Fruit fly (Drosophila melanogaster) whole organism, embryonic: ENCODE results near the gene CG32564.

ENCODE experiments used
- Ada2b ChIP-seq: fragments of 200-800 bp; sonication (Bioruptor generic); IDR thresholded peaks from 2 replicates; pipeline ENCODE4 v1.3.6; 2022; ENCODE audit warnings: missing biosample characterization, missing genetic modification characterization
- BEAF-32 ChIP-seq: fragments of 200-800 bp; sonication (Bioruptor generic); optimal IDR thresholded peaks from 3 replicates; lab custom pipeline; 2017; ENCODE audit warnings: missing biosample characterization, missing genetic modification characterization, mild to moderate bottlenecking, moderate library complexity, missing genetic modification reagents
- CG12104 ChIP-seq: fragments of 200-800 bp; sonication (Bioruptor generic); optimal IDR thresholded peaks from 3 replicates; lab custom pipeline; 2016; ENCODE audit warnings: missing biosample characterization, missing genetic modification characterization
- CG12236 ChIP-seq: fragments of 200-800 bp; sonication (Bioruptor generic); optimal IDR thresholded peaks from 2 replicates; lab custom pipeline; 2016; ENCODE audit warnings: missing biosample characterization, missing genetic modification characterization
- CG12659 ChIP-seq: fragments of 200-800 bp; sonication (Bioruptor generic); optimal IDR thresholded peaks from 3 replicates; lab custom pipeline; 2017; ENCODE audit warnings: mild to moderate bottlenecking, missing biosample characterization, missing genetic modification reagents, missing genetic modification characterization
- CG13624 ChIP-seq: fragments of 200-800 bp; sonication (Bioruptor generic); optimal IDR thresholded peaks from 2 replicates; lab custom pipeline; 2016; ENCODE audit warnings: missing biosample characterization, missing genetic modification characterization
- CG15514 ChIP-seq: fragments of 200-800 bp; sonication (Bioruptor generic); optimal IDR thresholded peaks from 3 replicates; lab custom pipeline; 2017; ENCODE audit warnings: missing biosample characterization, missing genetic modification characterization, mild to moderate bottlenecking, moderate library complexity, missing genetic modification reagents
- CG16813 ChIP-seq: fragments of 200-800 bp; sonication (Bioruptor generic); IDR thresholded peaks from 3 replicates; pipeline ENCODE4 v1.3.6; 2022; ENCODE audit warnings: missing biosample characterization, missing genetic modification characterization; ENCODE audit not compliant: partially characterized antibody
- CG31365 ChIP-seq: fragments of 200-800 bp; sonication (Bioruptor generic); optimal IDR thresholded peaks from 2 replicates; lab custom pipeline; 2018; ENCODE audit warnings: missing biosample characterization, mild to moderate bottlenecking, missing genetic modification characterization
- CG42726 ChIP-seq: fragments of 200-800 bp; sonication (Bioruptor generic); IDR thresholded peaks from 2 replicates; pipeline ENCODE4 v1.3.6; 2022; ENCODE audit warnings: missing biosample characterization, missing genetic modification characterization; ENCODE audit not compliant: partially characterized antibody
- CG4360 ChIP-seq: fragments of 200-800 bp; sonication (Bioruptor generic); IDR thresholded peaks from 2 replicates; pipeline ENCODE4 v1.3.6; 2022; ENCODE audit warnings: missing biosample characterization, missing genetic modification characterization
- CG6791 ChIP-seq: fragments of 200-800 bp; sonication (Bioruptor generic); IDR thresholded peaks from 3 replicates; pipeline ENCODE4 v1.3.6; 2022; ENCODE audit warnings: missing biosample characterization, missing genetic modification characterization; ENCODE audit not compliant: partially characterized antibody
- CG7745 ChIP-seq: fragments of 200-800 bp; sonication (Bioruptor generic); optimal IDR thresholded peaks from 2 replicates; lab custom pipeline; 2018; ENCODE audit warnings: missing biosample characterization, mild to moderate bottlenecking, missing genetic modification characterization, moderate library complexity
- D19A ChIP-seq: fragments of 200-800 bp; optimal IDR thresholded peaks from 3 replicates; lab custom pipeline; 2019; ENCODE audit warnings: missing biosample characterization, mild to moderate bottlenecking, missing genetic modification characterization, moderate library complexity
- Dek ChIP-seq: fragments of 200-800 bp; sonication (Bioruptor generic); optimal IDR thresholded peaks from 3 replicates; lab custom pipeline; 2019; ENCODE audit warnings: missing biosample characterization, mild to moderate bottlenecking, missing genetic modification characterization, moderate library complexity
- Doc3 ChIP-seq: fragments of 200-800 bp; sonication (Bioruptor generic); IDR thresholded peaks from 3 replicates; pipeline ENCODE4 v1.3.6; 2022; ENCODE audit warnings: missing biosample characterization, missing genetic modification characterization; ENCODE audit not compliant: partially characterized antibody
- Dp ChIP-seq: fragments of 200-800 bp; sonication (Bioruptor generic); optimal IDR thresholded peaks from 2 replicates; lab custom pipeline; 2018; ENCODE audit warnings: missing biosample characterization, mild to moderate bottlenecking, missing genetic modification characterization, moderate library complexity
- Ets65A ChIP-seq: fragments of 200-800 bp; sonication (Bioruptor generic); peaks from one replicate; lab custom pipeline; 2016; ENCODE audit warnings: missing biosample characterization, missing genetic modification characterization
- HLHmδ ChIP-seq: fragments of 200-800 bp; sonication (Bioruptor generic); optimal IDR thresholded peaks from 2 replicates; lab custom pipeline; 2018; ENCODE audit warnings: missing biosample characterization, mild to moderate bottlenecking, missing genetic modification characterization, moderate library complexity
- Hr3 ChIP-seq: fragments of 200-800 bp; sonication (Bioruptor generic); optimal IDR thresholded peaks from 3 replicates; lab custom pipeline; 2016; ENCODE audit warnings: missing biosample characterization, missing genetic modification characterization
- Jarid2 ChIP-seq: fragments of 200-800 bp; sonication (Bioruptor generic); optimal IDR thresholded peaks from 3 replicates; lab custom pipeline; 2017; ENCODE audit warnings: mild to moderate bottlenecking, missing biosample characterization, missing genetic modification reagents, missing genetic modification characterization
- Lhr ChIP-seq: fragments of 200-800 bp; sonication (Bioruptor generic); optimal IDR thresholded peaks from 3 replicates; lab custom pipeline; 2017; ENCODE audit warnings: mild to moderate bottlenecking, missing biosample characterization, missing genetic modification reagents, missing genetic modification characterization
- MBD-R2 ChIP-seq: fragments of 200-800 bp; sonication (Bioruptor generic); IDR thresholded peaks from 2 replicates; pipeline ENCODE4 v1.3.6; 2022; ENCODE audit warnings: missing biosample characterization, missing genetic modification characterization
- NC2β ChIP-seq: fragments of 200-800 bp; sonication (Bioruptor generic); optimal IDR thresholded peaks from 2 replicates; lab custom pipeline; 2016; ENCODE audit warnings: missing biosample characterization, missing genetic modification characterization
- PHDP ChIP-seq: fragments of 200-800 bp; sonication (Bioruptor generic); optimal IDR thresholded peaks from 3 replicates; lab custom pipeline; 2018; ENCODE audit warnings: missing biosample characterization, mild to moderate bottlenecking, missing genetic modification characterization, moderate library complexity
- Pdp1 ChIP-seq, 2 experiments: fragments of 200-800 bp; sonication (Bioruptor generic); optimal IDR thresholded peaks; 3 replicates each; lab custom pipeline; 2016; ENCODE audit warnings: missing biosample characterization in 2 of 2, missing genetic modification characterization in 2 of 2, mild to moderate bottlenecking in 1 of 2, moderate library complexity in 1 of 2
- Ravus ChIP-seq: fragments of 200-800 bp; sonication (Bioruptor generic); IDR thresholded peaks from 2 replicates; pipeline ENCODE4 v1.3.6; 2022; ENCODE audit warnings: missing biosample characterization, missing genetic modification characterization
- Rfx ChIP-seq: fragments of 200-800 bp; sonication (Bioruptor generic); IDR thresholded peaks from 2 replicates; pipeline ENCODE4 v1.3.6; 2022; ENCODE audit warnings: missing biosample characterization, missing genetic modification characterization
- Scr ChIP-seq: fragments of 200-800 bp; sonication (Bioruptor generic); IDR thresholded peaks from 2 replicates; pipeline ENCODE4 v1.3.6; 2022; ENCODE audit warnings: missing biosample characterization, missing genetic modification characterization; ENCODE audit not compliant: partially characterized antibody
- Sin3A ChIP-seq: fragments of >200 bp; optimal IDR thresholded peaks from 2 replicates; lab custom pipeline; 2018
- Six4 ChIP-seq: fragments of 200-800 bp; sonication (Bioruptor generic); optimal IDR thresholded peaks from 2 replicates; lab custom pipeline; 2016; ENCODE audit warnings: missing biosample characterization, missing genetic modification characterization
- Sry-δ ChIP-seq: fragments of 200-800 bp; sonication (Bioruptor generic); optimal IDR thresholded peaks from 2 replicates; lab custom pipeline; 2016; ENCODE audit warnings: missing biosample characterization, missing genetic modification characterization
- Usf ChIP-seq: fragments of 200-800 bp; sonication (Bioruptor generic); optimal IDR thresholded peaks from 2 replicates; lab custom pipeline; 2017; ENCODE audit warnings: missing genotype, missing biosample characterization, missing genetic modification characterization
- Xbp1 ChIP-seq: fragments of 200-800 bp; sonication (Bioruptor generic); optimal IDR thresholded peaks from 3 replicates; lab custom pipeline; 2016; ENCODE audit warnings: missing biosample characterization, mild to moderate bottlenecking, missing genetic modification characterization
- YL-1 ChIP-seq: fragments of 200-800 bp; sonication (Bioruptor generic); optimal IDR thresholded peaks from 3 replicates; lab custom pipeline; 2017; ENCODE audit warnings: missing biosample characterization, mild to moderate bottlenecking, missing genetic modification characterization
- bbx ChIP-seq: fragments of 200-800 bp; sonication (Bioruptor generic); IDR thresholded peaks from 2 replicates; pipeline ENCODE4 v1.3.6; 2022; ENCODE audit warnings: missing biosample characterization, missing genetic modification characterization; ENCODE audit not compliant: partially characterized antibody
- chinmo ChIP-seq: fragments of 200-800 bp; sonication (Bioruptor generic); IDR thresholded peaks from 4 replicates; pipeline ENCODE4 v1.3.6; 2022; ENCODE audit warnings: missing biosample characterization, missing genetic modification characterization; ENCODE audit not compliant: partially characterized antibody
- cwo ChIP-seq: fragments of 200-800 bp; sonication (Bioruptor generic); optimal IDR thresholded peaks from 3 replicates; lab custom pipeline; 2017; ENCODE audit warnings: missing biosample characterization, missing genetic modification characterization, mild to moderate bottlenecking, moderate library complexity, missing genetic modification reagents
- gfzf ChIP-seq: fragments of 200-800 bp; sonication (Bioruptor generic); optimal IDR thresholded peaks from 2 replicates; lab custom pipeline; 2016; ENCODE audit warnings: missing biosample characterization, mild to moderate bottlenecking, missing genetic modification characterization, moderate library complexity
- inv ChIP-seq: fragments of 200-800 bp; sonication (Bioruptor generic); IDR thresholded peaks from 2 replicates; pipeline ENCODE4 v1.3.6; 2022; ENCODE audit warnings: missing biosample characterization, missing genetic modification characterization; ENCODE audit not compliant: partially characterized antibody
- klu ChIP-seq: fragments of 200-800 bp; sonication (Bioruptor generic); IDR thresholded peaks from 2 replicates; pipeline ENCODE4 v1.3.6; 2022; ENCODE audit warnings: missing biosample characterization, missing genetic modification characterization
- knrl ChIP-seq: fragments of 200-800 bp; sonication (Bioruptor generic); IDR thresholded peaks from 3 replicates; pipeline ENCODE4 v1.3.6; 2022; ENCODE audit warnings: missing biosample characterization, missing genetic modification characterization; ENCODE audit not compliant: partially characterized antibody
- maf-S ChIP-seq: fragments of 200-800 bp; sonication (Bioruptor generic); optimal IDR thresholded peaks from 2 replicates; lab custom pipeline; 2016; ENCODE audit warnings: missing biosample characterization, missing genetic modification characterization
- nmo ChIP-seq: fragments of 200-800 bp; sonication (Bioruptor generic); optimal IDR thresholded peaks from 2 replicates; lab custom pipeline; 2018; ENCODE audit warnings: missing biosample characterization, mild to moderate bottlenecking, missing genetic modification characterization, moderate library complexity
- oc ChIP-seq: fragments of 200-800 bp; sonication (Bioruptor generic); optimal IDR thresholded peaks from 2 replicates; lab custom pipeline; 2018; ENCODE audit warnings: missing biosample characterization, mild to moderate bottlenecking, missing genetic modification characterization, moderate library complexity
- pita ChIP-seq: fragments of 200-800 bp; sonication (Bioruptor generic); optimal IDR thresholded peaks from 2 replicates; lab custom pipeline; 2017; ENCODE audit warnings: missing biosample characterization, mild to moderate bottlenecking, missing genetic modification characterization
- sob ChIP-seq: fragments of 200-800 bp; sonication (Bioruptor generic); IDR thresholded peaks from 2 replicates; pipeline ENCODE4 v1.3.6; 2022; ENCODE audit warnings: missing biosample characterization, missing genetic modification characterization
- tgo ChIP-seq: fragments of 200-800 bp; sonication (Bioruptor generic); IDR thresholded peaks from 3 replicates; pipeline ENCODE4 v1.3.6; 2022; ENCODE audit warnings: missing biosample characterization, missing genetic modification characterization
- tna ChIP-seq: fragments of 200-800 bp; sonication (Bioruptor generic); IDR thresholded peaks from 2 replicates; pipeline ENCODE4 v1.3.6; 2022; ENCODE audit warnings: missing biosample characterization, missing genetic modification characterization; ENCODE audit not compliant: partially characterized antibody

Gene CG32564

DNA sequence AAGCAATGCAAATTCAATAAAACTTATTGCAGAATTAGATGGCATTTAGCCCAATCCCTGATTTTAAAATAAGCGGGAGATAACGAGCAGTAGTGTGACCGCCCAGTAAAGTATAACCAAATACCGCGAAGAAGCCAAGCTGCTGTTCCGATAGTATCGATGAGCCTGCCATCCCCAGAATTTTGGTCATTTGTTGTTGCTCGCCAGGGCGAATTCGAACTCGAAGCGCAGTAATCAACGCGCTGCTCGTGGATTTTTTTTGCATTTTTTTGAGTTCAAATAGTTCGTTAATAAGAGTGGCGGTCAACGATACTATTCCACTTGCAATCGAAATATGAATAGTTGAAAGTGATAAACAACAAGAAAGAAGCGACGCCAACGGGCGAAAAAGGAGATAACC lies 46.4 kb upstream of the CG32564 start, which contains the start of gene baz (continued):
- TF ChIP-seq CG12659 (GFP tag; lab: Kevin White, UChicago) = peak; percentile 53
- peak; percentile 21 for TF ChIP-seq Sin3A (lab: Kevin White, UChicago)
- peak; percentile 93 for TF ChIP-seq bbx
- TF ChIP-seq Jarid2 (GFP tag; lab: Kevin White, UChicago) = peak; percentile 53
- no peak for TF ChIP-seq Ravus (GFP tag; lab: Robert Waterston, UW)
- TF ChIP-seq CG15514 (GFP tag; lab: Kevin White, UChicago) = peak; percentile 88
- TF ChIP-seq Xbp1 (GFP tag; lab: Kevin White, UChicago) = peak; percentile 18
- peak; percentile 17 for TF ChIP-seq HLHmδ
- TF ChIP-seq cwo (GFP tag; lab: Kevin White, UChicago) = no peak
- TF ChIP-seq CG6791 = peak; percentile 93
- no peak for TF ChIP-seq Ets65A (GFP tag; lab: Kevin White, UChicago)
- no peak for TF ChIP-seq CG12236 (GFP tag; lab: Kevin White, UChicago)
- no peak for TF ChIP-seq NC2β
- TF ChIP-seq YL-1 (GFP tag; lab: Kevin White, UChicago) = no peak
- TF ChIP-seq BEAF-32 = peak; percentile 90
- TF ChIP-seq Rfx = peak; percentile 63; the same call in 1 of the 2 replicates
- TF ChIP-seq Ada2b = no peak
- peak; percentile 85 for TF ChIP-seq CG16813
- TF ChIP-seq Dek (tag; lab: Kevin White, UChicago) = peak; percentile 20
- peak; percentile 54; the same call in 1 of the 2 replicates for TF ChIP-seq MBD-R2 (GFP tag; lab: Robert Waterston, UW)
- peak; percentile 94 for TF ChIP-seq Sry-δ
- peak; percentile 53; the same call in 1 of the 2 replicates for TF ChIP-seq sob (GFP tag; lab: Robert Waterston, UW)
- peak; percentile 90 for TF ChIP-seq CG42726 (GFP tag; lab: Robert Waterston, UW)
- TF ChIP-seq Lhr (GFP tag; lab: Kevin White, UChicago) = peak; percentile 50
- TF ChIP-seq tna = peak; percentile 81
- TF ChIP-seq Pdp1 (GFP tag; optimal IDR thresholded peaks at IDR 0.05; lab: Kevin White, UChicago) = peak in 1 of 2 experiments; percentile 83
- no peak for TF ChIP-seq Usf (GFP tag; lab: Kevin White, UChicago)
- peak; percentile 67 for TF ChIP-seq Doc3 (GFP tag; lab: Robert Waterston, UW)
- TF ChIP-seq D19A (tag; lab: Kevin White, UChicago) = no peak
- no peak for TF ChIP-seq Hr3 (GFP tag; lab: Kevin White, UChicago)
- peak; percentile 80 for TF ChIP-seq inv (GFP tag; lab: Robert Waterston, UW)
- no peak for TF ChIP-seq Six4 (GFP tag; lab: Kevin White, UChicago)
- no peak for TF ChIP-seq tgo (GFP tag; lab: Robert Waterston, UW)
- TF ChIP-seq chinmo (GFP tag; lab: Robert Waterston, UW) = peak; percentile 80; the same call in 1 of the 4 replicates
- TF ChIP-seq Scr (GFP tag; lab: Robert Waterston, UW) = peak; percentile 85
- TF ChIP-seq gfzf (GFP tag; lab: Kevin White, UChicago) = peak; percentile 91
- peak; percentile 43 for TF ChIP-seq CG13624
- peak; percentile 86 for TF ChIP-seq knrl (GFP tag; lab: Robert Waterston, UW)
- no peak for TF ChIP-seq maf-S (GFP tag; lab: Kevin White, UChicago)
- TF ChIP-seq Dp (GFP tag; lab: Kevin White, UChicago) = peak; percentile 88
- no peak for TF ChIP-seq CG31365 (tag; lab: Kevin White, UChicago)
- no peak for TF ChIP-seq oc (tag; lab: Kevin White, UChicago)
- TF ChIP-seq CG7745 (tag; lab: Kevin White, UChicago) = no peak
- TF ChIP-seq CG12104 (GFP tag; lab: Kevin White, UChicago) = no peak
- TF ChIP-seq pita (GFP tag; lab: Kevin White, UChicago) = no peak
- peak; percentile 82 for TF ChIP-seq CG4360 (GFP tag; lab: Robert Waterston, UW)
- no peak for TF ChIP-seq klu (GFP tag; lab: Robert Waterston, UW)
- TF ChIP-seq PHDP = no peak
- peak; percentile 41 for TF ChIP-seq nmo
